Worm (Caenorhabditis elegans): ENCODE measurements around the gene AH9.4.

Gene AH9.4

DNA sequence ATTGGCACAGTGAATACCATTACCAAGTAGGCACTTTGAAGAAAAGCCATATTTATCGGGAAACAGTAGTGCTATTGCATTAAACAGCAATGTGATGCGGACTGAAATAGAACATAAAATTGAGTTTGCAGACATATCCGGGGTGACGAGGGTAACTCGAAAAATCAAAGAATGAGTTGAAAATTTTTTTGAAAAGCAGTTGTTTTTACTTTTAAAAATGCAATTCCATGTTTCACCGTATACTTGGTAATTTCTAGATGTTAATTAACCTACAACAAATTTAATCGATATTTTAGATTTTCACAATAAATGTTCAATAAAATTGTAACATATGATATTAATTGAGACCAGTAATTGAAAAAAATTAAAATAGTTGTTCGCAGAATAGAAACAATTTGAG lies at the start of gene AH9.4:
TSS of gene AH9.4 (minus strand) at position 101 of the 400 bp plus-strand sequence.
- TF ChIP-seq elt-1 (tag; optimal IDR thresholded peaks at IDR 0.05): no peak
- TF ChIP-seq ztf-11 (tag; optimal IDR thresholded peaks at IDR 0.05): no peak
- no peak for TF ChIP-seq lin-39 (tag; optimal IDR thresholded peaks at IDR 0.05)
- TF ChIP-seq aly-2 (tag; optimal IDR thresholded peaks at IDR 0.05): no peak
- no peak for TF ChIP-seq C34F6.9 (tag; optimal IDR thresholded peaks at IDR 0.05)
- TF ChIP-seq R02D3.7 (tag; optimal IDR thresholded peaks at IDR 0.05): no peak
- no peak for TF ChIP-seq sma-3 (GFP tag; optimal IDR thresholded peaks at IDR 0.05)
- TF ChIP-seq ztf-4 (tag; optimal IDR thresholded peaks at IDR 0.05): no peak
- no peak for TF ChIP-seq zag-1 (tag; optimal IDR thresholded peaks at IDR 0.05)
- no peak for TF ChIP-seq nhr-25 (tag; optimal IDR thresholded peaks at IDR 0.05)
- no peak for TF ChIP-seq ztf-1 (GFP tag; conservative IDR thresholded peaks at IDR 0.05)
- TF ChIP-seq fos-1 (tag; optimal IDR thresholded peaks at IDR 0.05): no peak
- no peak for TF ChIP-seq unc-39 (tag; optimal IDR thresholded peaks at IDR 0.05)
- no peak for TF ChIP-seq mbf-1 (tag; optimal IDR thresholded peaks at IDR 0.05)
- TF ChIP-seq unc-62 (GFP tag; optimal IDR thresholded peaks at IDR 0.05): no peak
- no peak for TF ChIP-seq egl-27 (tag; optimal IDR thresholded peaks at IDR 0.05)
- no peak for TF ChIP-seq snpc-4 (tag; optimal IDR thresholded peaks at IDR 0.05)
- no peak for TF ChIP-seq nhr-129 (tag; optimal IDR thresholded peaks at IDR 0.05)
- no peak for TF ChIP-seq nhr-10 (tag; optimal IDR thresholded peaks at IDR 0.05)

DNA sequence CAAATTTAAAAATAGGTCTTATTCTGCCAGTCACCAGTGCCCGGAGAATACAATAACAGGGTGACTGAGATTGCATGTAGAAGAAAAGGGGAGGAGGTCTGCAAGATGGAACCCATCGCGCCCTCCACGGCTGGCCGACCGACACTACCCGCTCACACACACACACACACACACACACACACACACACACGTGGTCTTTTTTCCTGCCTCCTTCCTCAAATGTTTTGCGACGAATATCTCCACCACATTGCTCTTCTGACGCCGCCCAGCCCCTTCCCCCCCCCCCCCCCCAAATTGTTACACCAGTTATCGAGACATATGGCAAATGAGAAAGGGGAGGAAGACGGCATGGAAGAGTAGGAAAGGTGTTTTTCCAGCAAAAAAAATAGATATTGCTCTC lies 47.6 kb upstream of the AH9.4 start:
- TF ChIP-seq nhr-25 (tag; optimal IDR thresholded peaks at IDR 0.05) (no peak), nhr-129 (tag; optimal IDR thresholded peaks at IDR 0.05) (peak; percentile 18), zag-1 (tag; optimal IDR thresholded peaks at IDR 0.05) (no peak), aly-2 (tag; optimal IDR thresholded peaks at IDR 0.05) (no peak), sma-9 (GFP tag; optimal IDR thresholded peaks at IDR 0.05) (peak; percentile 38), sma-9 (tag; optimal IDR thresholded peaks at IDR 0.05) (no peak)

- no peak for TF ChIP-seq skn-1 (tag; optimal IDR thresholded peaks at IDR 0.05)
- no peak for TF ChIP-seq ceh-16 (tag; optimal IDR thresholded peaks at IDR 0.05)
- no peak for TF ChIP-seq nhr-25 (tag; optimal IDR thresholded peaks at IDR 0.05)
- TF ChIP-seq C34F6.9 (tag; optimal IDR thresholded peaks at IDR 0.05): no peak
- TF ChIP-seq nhr-21 (tag; optimal IDR thresholded peaks at IDR 0.05): no peak
- TF ChIP-seq sma-9 (GFP tag; optimal IDR thresholded peaks at IDR 0.05): no peak
- no peak for TF ChIP-seq sma-9 (tag; optimal IDR thresholded peaks at IDR 0.05)
- TF ChIP-seq lin-13 (GFP tag; optimal IDR thresholded peaks at IDR 0.05): no peak
- TF ChIP-seq blmp-1 (tag; optimal IDR thresholded peaks at IDR 0.05; ENCODE audit: insufficient read depth): no peak
- no peak for TF ChIP-seq R02D3.7 (tag; optimal IDR thresholded peaks at IDR 0.05)
- no peak for TF ChIP-seq elt-1 (tag; optimal IDR thresholded peaks at IDR 0.05)
- TF ChIP-seq unc-62 (GFP tag; optimal IDR thresholded peaks at IDR 0.05): no peak
- TF ChIP-seq sem-4 (tag; optimal IDR thresholded peaks at IDR 0.05): no peak
- TF ChIP-seq nhr-237 (tag; optimal IDR thresholded peaks at IDR 0.05): no peak
- no peak for TF ChIP-seq nhr-11 (tag; optimal IDR thresholded peaks at IDR 0.05)
- TF ChIP-seq dmd-4 (tag; optimal IDR thresholded peaks at IDR 0.05): no peak
- no peak for TF ChIP-seq nhr-129 (tag; optimal IDR thresholded peaks at IDR 0.05)
- no peak for TF ChIP-seq gmeb-1 (tag; optimal IDR thresholded peaks at IDR 0.05)
- no peak for TF ChIP-seq lin-11 (tag; optimal IDR thresholded peaks at IDR 0.05)
- no peak for TF ChIP-seq elt-3 (tag; optimal IDR thresholded peaks at IDR 0.05)
These were observed 46.4 kb upstream of the AH9.4 start for ce11 chrX:2320539-2320938.

DNA sequence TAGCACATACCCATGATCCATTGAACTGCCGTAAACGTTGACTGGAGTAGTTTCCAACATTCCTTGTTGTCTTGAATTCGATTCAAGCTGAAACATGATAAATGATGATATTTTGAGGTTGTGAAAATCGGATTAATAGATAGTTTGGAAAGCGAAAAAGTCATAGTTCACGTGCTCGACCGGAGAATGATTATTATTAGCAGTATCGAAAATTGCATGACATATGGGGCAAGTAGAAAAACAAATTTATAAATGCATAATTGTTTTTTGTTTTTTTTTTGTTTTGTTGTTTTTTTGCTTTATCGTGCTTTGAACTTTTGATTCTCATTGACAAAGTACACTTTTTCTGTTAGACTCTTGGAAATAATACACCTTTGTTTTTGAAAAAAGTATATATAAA lies 45.1 kb upstream of the AH9.4 start, which contains the start of gene aakg-4:
TSS of gene aakg-4 (minus strand) at position 101 of the 400 bp plus-strand sequence.
- TF ChIP-seq lin-11 (tag; optimal IDR thresholded peaks at IDR 0.05) (no peak), nhr-237 (tag; optimal IDR thresholded peaks at IDR 0.05) (no peak), dmd-4 (tag; optimal IDR thresholded peaks at IDR 0.05) (no peak), nhr-23 (tag; optimal IDR thresholded peaks at IDR 0.05) (no peak), sem-4 (tag; optimal IDR thresholded peaks at IDR 0.05) (no peak), nhr-12 (tag; optimal IDR thresholded peaks at IDR 0.05) (no peak), F13H6.1 (tag; optimal IDR thresholded peaks at IDR 0.05) (no peak), nhr-11 (tag; optimal IDR thresholded peaks at IDR 0.05) (no peak), ztf-1 (GFP tag; conservative IDR thresholded peaks at IDR 0.05) (no peak)

- TF ChIP-seq ztf-1 (GFP tag; conservative IDR thresholded peaks at IDR 0.05): no peak
- TF ChIP-seq nhr-23 (tag; optimal IDR thresholded peaks at IDR 0.05): no peak
- TF ChIP-seq lin-13 (GFP tag; optimal IDR thresholded peaks at IDR 0.05): no peak
- TF ChIP-seq aly-2 (tag; optimal IDR thresholded peaks at IDR 0.05): no peak
- TF ChIP-seq lsy-2 (tag; optimal IDR thresholded peaks at IDR 0.05): no peak
- TF ChIP-seq zag-1 (tag; optimal IDR thresholded peaks at IDR 0.05): no peak
- no peak for TF ChIP-seq lin-11 (tag; optimal IDR thresholded peaks at IDR 0.05)
- TF ChIP-seq nhr-12 (tag; optimal IDR thresholded peaks at IDR 0.05): no peak
- TF ChIP-seq nhr-25 (tag; optimal IDR thresholded peaks at IDR 0.05): no peak
- TF ChIP-seq gmeb-1 (tag; optimal IDR thresholded peaks at IDR 0.05): peak; percentile 10
- TF ChIP-seq mab-5 (tag; optimal IDR thresholded peaks at IDR 0.05): no peak
- TF ChIP-seq F13H6.1 (tag; optimal IDR thresholded peaks at IDR 0.05): peak; percentile 8
- peak; percentile 86 for TF ChIP-seq nhr-129 (tag; optimal IDR thresholded peaks at IDR 0.05)
- peak; percentile 34 for TF ChIP-seq crh-2 (tag; optimal IDR thresholded peaks at IDR 0.05)
- no peak for TF ChIP-seq sem-4 (tag; optimal IDR thresholded peaks at IDR 0.05)
- no peak for TF ChIP-seq lin-39 (tag; optimal IDR thresholded peaks at IDR 0.05)
- no peak for TF ChIP-seq ceh-16 (tag; optimal IDR thresholded peaks at IDR 0.05)
- peak; percentile 14 for TF ChIP-seq sma-3 (GFP tag; optimal IDR thresholded peaks at IDR 0.05)
- no peak for TF ChIP-seq snpc-4 (tag; optimal IDR thresholded peaks at IDR 0.05)
- no peak for TF ChIP-seq blmp-1 (tag; optimal IDR thresholded peaks at IDR 0.05; ENCODE audit: insufficient read depth)
These were observed 43.3 kb upstream of the AH9.4 start for ce11 chrX:2317480-2317879.

Measured in whole organism, L2 larva.